Worm (Caenorhabditis elegans) whole organism, young adult: ENCODE measurements around the gene cyp-14A1.

Experiments used
- C17E4.6 ChIP-seq: fragments of 200-800 bp; sonication (Bioruptor generic); IDR thresholded peaks from 2 replicates; pipeline ENCODE4 v1.3.6; 2022; ENCODE audit warnings: missing genetic modification reagents, missing genetic modification characterization, missing compliant biosample characterization
- F22D6.2 ChIP-seq: sonication (generic microtip); optimal IDR thresholded peaks from 2 replicates; lab custom pipeline; 2016; ENCODE audit warnings: mild to moderate bottlenecking, missing genetic modification characterization, missing compliant biosample characterization
- F39B2.1 ChIP-seq: fragments of 200-800 bp; sonication (Bioruptor generic); IDR thresholded peaks from 2 replicates; pipeline ENCODE4 v1.3.6; 2022; ENCODE audit warnings: missing genetic modification reagents, missing genetic modification characterization, missing compliant biosample characterization
- T07F8.4 ChIP-seq: sonication (generic microtip); optimal IDR thresholded peaks from 2 replicates; lab custom pipeline; 2016; ENCODE audit warnings: mild to moderate bottlenecking, missing genetic modification characterization, moderate library complexity, missing compliant biosample characterization
- Y56A3A.18 ChIP-seq: fragments of 200-800 bp; sonication (Bioruptor generic); IDR thresholded peaks from 2 replicates; pipeline ENCODE4 v1.3.6; 2022; ENCODE audit warnings: missing genetic modification reagents, missing genetic modification characterization, missing compliant biosample characterization
- Y95B8A.8 ChIP-seq: fragments of 200-800 bp; sonication (Bioruptor generic); IDR thresholded peaks from 2 replicates; pipeline ENCODE4 v1.3.6; 2022; ENCODE audit warnings: missing genetic modification reagents, missing genetic modification characterization, missing compliant biosample characterization
- akir-1 ChIP-seq: fragments of 200-800 bp; sonication (Bioruptor generic); optimal IDR thresholded peaks from 2 replicates; lab custom pipeline; 2018; ENCODE audit warnings: mild to moderate bottlenecking, missing genetic modification characterization, moderate library complexity, missing compliant biosample characterization
- bed-1 ChIP-seq: fragments of 200-800 bp; sonication (Bioruptor generic); IDR thresholded peaks from 2 replicates; pipeline ENCODE4 v1.3.6; 2022; ENCODE audit warnings: missing genetic modification reagents, missing genetic modification characterization, missing compliant biosample characterization
- bed-2 ChIP-seq: fragments of 200-800 bp; sonication (Bioruptor generic); IDR thresholded peaks from 2 replicates; pipeline ENCODE4 v1.3.6; 2022; ENCODE audit warnings: missing genetic modification reagents, missing genetic modification characterization, missing compliant biosample characterization
- ccch-3 ChIP-seq: fragments of 200-800 bp; sonication (Bioruptor generic); optimal IDR thresholded peaks from 2 replicates; lab custom pipeline; 2018; ENCODE audit warnings: mild to moderate bottlenecking, missing genetic modification characterization, missing compliant biosample characterization
- chd-7 ChIP-seq: sonication (generic microtip); optimal IDR thresholded peaks from 2 replicates; lab custom pipeline; 2016; ENCODE audit warnings: mild to moderate bottlenecking, missing genetic modification characterization, moderate library complexity, missing compliant biosample characterization
- dox-1 ChIP-seq: fragments of 200-800 bp; sonication (Bioruptor generic); IDR thresholded peaks from 2 replicates; pipeline ENCODE4 v1.3.6; 2022; ENCODE audit warnings: missing genetic modification reagents, missing genetic modification characterization, missing compliant biosample characterization
- dpl-1 ChIP-seq: fragments of 150-350 bp; optimal IDR thresholded peaks from 2 replicates; lab custom pipeline; 2014; ENCODE audit warnings: missing biosample characterization, missing genetic modification reagents, missing genetic modification characterization
- ets-4 ChIP-seq: fragments of 200-800 bp; sonication (Bioruptor generic); optimal IDR thresholded peaks from 2 replicates; lab custom pipeline; 2018; ENCODE audit warnings: mild to moderate bottlenecking, missing genetic modification characterization, missing compliant biosample characterization
- gei-17 ChIP-seq: fragments of 200-800 bp; sonication (Bioruptor generic); optimal IDR thresholded peaks from 2 replicates; lab custom pipeline; 2018; ENCODE audit warnings: mild to moderate bottlenecking, missing genetic modification characterization, missing compliant biosample characterization
- him-1 ChIP-seq: sonication (generic microtip); optimal IDR thresholded peaks from 2 replicates; lab custom pipeline; 2016; ENCODE audit warnings: missing genotype, missing genetic modification reagents, missing genetic modification characterization, missing compliant biosample characterization
- lin-35 ChIP-seq, 3 experiments: fragments of 150-350 bp in 2 of 3; sonication (generic microtip) in 1 of 3; optimal IDR thresholded peaks; 2 replicates each; lab custom pipeline; 2014 to 2018; ENCODE audit warnings: missing biosample characterization in 3 of 3, missing genetic modification characterization in 3 of 3, missing genetic modification reagents in 3 of 3
- lin-40 ChIP-seq: sonication (generic microtip); optimal IDR thresholded peaks from 2 replicates; lab custom pipeline; 2016; ENCODE audit warnings: missing genetic modification characterization, mild to moderate bottlenecking, missing compliant biosample characterization, missing genotype, missing genetic modification reagents
- lin-54 ChIP-seq: fragments of 200-800 bp; sonication (Bioruptor generic); optimal IDR thresholded peaks from 2 replicates; lab custom pipeline; 2018; ENCODE audit warnings: mild to moderate bottlenecking, missing genetic modification characterization, missing compliant biosample characterization
- mes-4 ChIP-seq: sonication (generic microtip); optimal IDR thresholded peaks from 2 replicates; lab custom pipeline; 2016; ENCODE audit warnings: missing genotype, missing genetic modification characterization, missing compliant biosample characterization
- mxl-1 ChIP-seq: sonication (generic microtip); optimal IDR thresholded peaks from 2 replicates; lab custom pipeline; 2016; ENCODE audit warnings: missing genetic modification characterization, missing compliant biosample characterization
- pha-4 ChIP-seq: fragments of 150-350 bp; sonication (generic microtip); optimal IDR thresholded peaks from 2 replicates; lab custom pipeline; 2014; ENCODE audit warnings: missing biosample characterization, missing genetic modification reagents, missing genetic modification characterization
- rec-8 ChIP-seq, 2 experiments: sonication (generic microtip); optimal IDR thresholded peaks; 2 replicates each; lab custom pipeline; 2016; ENCODE audit warnings: mild to moderate bottlenecking in 2 of 2, missing genetic modification characterization in 2 of 2, missing genetic modification reagents in 2 of 2, missing genotype in 2 of 2, missing biosample characterization in 1 of 2, missing compliant biosample characterization in 1 of 2, moderate library complexity in 1 of 2
- sdz-38 ChIP-seq: sonication (generic microtip); optimal IDR thresholded peaks from 2 replicates; lab custom pipeline; 2016; ENCODE audit warnings: missing genotype, missing genetic modification characterization, missing compliant biosample characterization
- snpc-1.1 ChIP-seq: sonication (generic microtip); optimal IDR thresholded peaks from 2 replicates; lab custom pipeline; 2017; ENCODE audit warnings: missing genetic modification characterization, mild to moderate bottlenecking, missing compliant biosample characterization, antibody characterized with exemption, moderate library complexity, missing genotype, missing genetic modification reagents; ENCODE audit not compliant: insufficient read depth
- snpc-1.3 ChIP-seq: sonication (generic microtip); optimal IDR thresholded peaks from 2 replicates; lab custom pipeline; 2017; ENCODE audit warnings: missing genetic modification characterization, mild to moderate bottlenecking, missing compliant biosample characterization, antibody characterized with exemption, moderate library complexity, missing genotype, missing genetic modification reagents; ENCODE audit not compliant: insufficient read depth
- snpc-3.4 ChIP-seq: sonication (generic microtip); optimal IDR thresholded peaks from 2 replicates; lab custom pipeline; 2017; ENCODE audit warnings: missing genetic modification characterization, mild to moderate bottlenecking, missing compliant biosample characterization, antibody characterized with exemption, moderate library complexity, missing genotype, missing genetic modification reagents
- sptf-2 ChIP-seq: fragments of 200-800 bp; sonication (Bioruptor generic); optimal IDR thresholded peaks from 2 replicates; lab custom pipeline; 2018; ENCODE audit warnings: mild to moderate bottlenecking, missing genetic modification characterization, missing compliant biosample characterization
- unc-130 ChIP-seq: sonication (generic microtip); optimal IDR thresholded peaks from 2 replicates; lab custom pipeline; 2016; ENCODE audit warnings: missing genetic modification reagents, missing genetic modification characterization, missing compliant biosample characterization
- zim-3 ChIP-seq: sonication (generic microtip); optimal IDR thresholded peaks from 2 replicates; lab custom pipeline; 2017; ENCODE audit warnings: mild to moderate bottlenecking, missing genetic modification characterization, moderate library complexity, missing compliant biosample characterization
- ztf-18 ChIP-seq: sonication (generic microtip); optimal IDR thresholded peaks from 2 replicates; lab custom pipeline; 2016; ENCODE audit warnings: missing genotype, mild to moderate bottlenecking, missing genetic modification characterization, missing compliant biosample characterization

Gene cyp-14A1

ce11 chrX:13242231-13242630 is 24.9 kb downstream of the cyp-14A1 start, which contains the start of gene K08H2.5:
Gene K08H2.5 (minus strand): TSS chrX:13242331.
- no peak for TF ChIP-seq mes-4 (tag; lab: Kevin White, UChicago)
- TF ChIP-seq, all 124 proteins: peak for 0

ce11 chrX:13238197-13238596 is 29.0 kb downstream of the cyp-14A1 start, which contains the start of gene K08H2.4:
Gene K08H2.4 (plus strand): TSS chrX:13238497.
- TF ChIP-seq bed-2 = no peak

ce11 chrX:13237102-13237501 is 30.1 kb downstream of the cyp-14A1 start, which contains the start of gene K08H2.3:
Gene K08H2.3 (plus strand): TSS chrX:13237402.
- TF ChIP-seq rec-8 (tag; optimal IDR thresholded peaks at IDR 0.05; lab: Kevin White, UChicago) = no peak
- TF ChIP-seq lin-40 = no peak
- no peak for TF ChIP-seq lin-35 (GFP tag; optimal IDR thresholded peaks at IDR 0.05; lab: Kevin White, UChicago)
- TF ChIP-seq F22D6.2 (tag; lab: Kevin White, UChicago) = no peak
- TF ChIP-seq snpc-1.1 (tag; lab: Kevin White, UChicago) = no peak
- no peak for TF ChIP-seq Y95B8A.8 (GFP tag; lab: Robert Waterston, UW)
- no peak for TF ChIP-seq bed-2

ce11 chrX:13234879-13235278 is 32.3 kb downstream of the cyp-14A1 start, which contains the start of gene K08H2.2:
Gene K08H2.2 (minus strand): TSS chrX:13234979.
- TF ChIP-seq ccch-3 = no peak
- no peak for TF ChIP-seq snpc-3.4 (tag; lab: Kevin White, UChicago)
- TF ChIP-seq unc-130 (GFP tag; lab: Kevin White, UChicago) = no peak
- TF ChIP-seq bed-1 (GFP tag; lab: Robert Waterston, UW) = no peak
- TF ChIP-seq mxl-1 (tag; lab: Kevin White, UChicago) = no peak
- TF ChIP-seq him-1 (tag; lab: Kevin White, UChicago) = no peak
- TF ChIP-seq dpl-1 (GFP tag; lab: Kevin White, UChicago) = no peak
- no peak for TF ChIP-seq gei-17 (GFP tag; lab: Kevin White, UChicago)
- TF ChIP-seq Y56A3A.18 (GFP tag; lab: Robert Waterston, UW) = no peak
- TF ChIP-seq F39B2.1 (GFP tag; lab: Robert Waterston, UW) = no peak
- no peak for TF ChIP-seq lin-54 (GFP tag; lab: Kevin White, UChicago)
- no peak for TF ChIP-seq snpc-1.3
- TF ChIP-seq ztf-18 (tag; lab: Kevin White, UChicago) = no peak
- TF ChIP-seq snpc-1.1 (tag; lab: Kevin White, UChicago) = no peak
- TF ChIP-seq pha-4 (tag; lab: Kevin White, UChicago) = no peak
- TF ChIP-seq chd-7 = no peak

- TF ChIP-seq ets-4 (GFP tag; lab: Kevin White, UChicago) (no peak), sptf-2 (GFP tag; lab: Kevin White, UChicago) (no peak)
Observed at ce11 chrX:13232259-13232658, 34.9 kb downstream of the cyp-14A1 start, which contains the start of gene bgnt-1.5. Gene bgnt-1.5 (minus strand): TSS chrX:13232359.

- TF ChIP-seq akir-1 (GFP tag; lab: Kevin White, UChicago) = no peak
- no peak for TF ChIP-seq C17E4.6
- no peak for TF ChIP-seq dox-1
- TF ChIP-seq zim-3 (tag; lab: Kevin White, UChicago) = no peak
- no peak for TF ChIP-seq sdz-38 (tag; lab: Kevin White, UChicago)
- TF ChIP-seq T07F8.4 (tag; lab: Kevin White, UChicago) = no peak
Observed at ce11 chrX:13227778-13228177, 39.4 kb downstream of the cyp-14A1 start.
